Fruit fly (Drosophila melanogaster) whole organism, prepupa: ENCODE results near the gene Shaw.

Source experiments
- Blimp-1 ChIP-seq: fragments of 200-800 bp; sonication (Bioruptor generic); optimal IDR thresholded peaks from 3 replicates; lab custom pipeline; 2017; ENCODE audit warnings: missing biosample characterization, missing genetic modification characterization, mild to moderate bottlenecking, moderate library complexity, missing genetic modification reagents
- CG10669 ChIP-seq: fragments of 200-800 bp; sonication (Bioruptor generic); optimal IDR thresholded peaks from 3 replicates; lab custom pipeline; 2018; ENCODE audit warnings: missing biosample characterization, mild to moderate bottlenecking, missing genetic modification characterization, moderate library complexity
- CG11762 ChIP-seq: fragments of 200-800 bp; sonication (Bioruptor generic); optimal IDR thresholded peaks from 3 replicates; lab custom pipeline; 2016; ENCODE audit warnings: missing biosample characterization, missing genetic modification characterization; ENCODE audit not compliant: insufficient read depth
- CG11902 ChIP-seq: fragments of 200-800 bp; sonication (Bioruptor generic); optimal IDR thresholded peaks from 3 replicates; lab custom pipeline; 2016; ENCODE audit warnings: missing biosample characterization, missing genetic modification characterization
- CG15336 ChIP-seq: fragments of 200-800 bp; sonication (Bioruptor generic); IDR thresholded peaks from 2 replicates; pipeline ENCODE4 v1.3.6; 2022; ENCODE audit warnings: missing biosample characterization, missing genetic modification characterization
- CG1621 ChIP-seq: fragments of 200-800 bp; sonication (Bioruptor generic); optimal IDR thresholded peaks from 3 replicates; lab custom pipeline; 2018; ENCODE audit warnings: missing biosample characterization, mild to moderate bottlenecking, missing genetic modification characterization
- CG16779 ChIP-seq: fragments of 200-800 bp; sonication (Bioruptor generic); optimal IDR thresholded peaks from 3 replicates; lab custom pipeline; 2017; ENCODE audit warnings: missing biosample characterization, mild to moderate bottlenecking, missing genetic modification characterization
- CG31627 ChIP-seq: fragments of 200-800 bp; sonication (Bioruptor generic); optimal IDR thresholded peaks from 3 replicates; lab custom pipeline; 2016; ENCODE audit warnings: missing biosample characterization, missing genetic modification characterization
- CG34406 ChIP-seq: fragments of 200-800 bp; sonication (Bioruptor generic); optimal IDR thresholded peaks from 3 replicates; lab custom pipeline; 2016; ENCODE audit warnings: missing biosample characterization, missing genetic modification characterization
- CG3919 ChIP-seq: fragments of 200-800 bp; sonication (Bioruptor generic); optimal IDR thresholded peaks from 3 replicates; lab custom pipeline; 2016; ENCODE audit warnings: missing biosample characterization, missing genetic modification characterization
- CG4318 ChIP-seq: fragments of 200-800 bp; sonication (Bioruptor generic); optimal IDR thresholded peaks from 3 replicates; lab custom pipeline; 2017; ENCODE audit warnings: missing biosample characterization, mild to moderate bottlenecking, missing genetic modification characterization
- CG6163 ChIP-seq: fragments of 200-800 bp; sonication (Bioruptor generic); IDR thresholded peaks from 3 replicates; pipeline ENCODE4 v1.3.6; 2022; ENCODE audit warnings: missing biosample characterization, missing genetic modification characterization
- CG6276 ChIP-seq: fragments of 200-800 bp; sonication (Bioruptor generic); optimal IDR thresholded peaks from 2 replicates; lab custom pipeline; 2017; ENCODE audit warnings: missing biosample characterization, mild to moderate bottlenecking, missing genetic modification characterization
- CG6792 ChIP-seq: fragments of 200-800 bp; sonication (Bioruptor generic); optimal IDR thresholded peaks from 3 replicates; lab custom pipeline; 2016; ENCODE audit warnings: missing biosample characterization, missing genetic modification characterization
- CG9139 ChIP-seq: fragments of 200-800 bp; sonication (Bioruptor generic); optimal IDR thresholded peaks from 3 replicates; lab custom pipeline; 2017; ENCODE audit warnings: missing biosample characterization, mild to moderate bottlenecking, missing genetic modification characterization
- Eip75B ChIP-seq: fragments of 200-800 bp; sonication (Bioruptor generic); optimal IDR thresholded peaks from 3 replicates; lab custom pipeline; 2016; ENCODE audit warnings: missing biosample characterization, missing genetic modification characterization
- Eip78C ChIP-seq: fragments of 200-800 bp; sonication (Bioruptor generic); peaks from one replicate; lab custom pipeline; 2016; ENCODE audit warnings: missing biosample characterization, missing genetic modification characterization
- Ets96B ChIP-seq: fragments of 200-800 bp; optimal IDR thresholded peaks from 2 replicates; lab custom pipeline; 2019; ENCODE audit warnings: missing biosample characterization, mild to moderate bottlenecking, missing genetic modification characterization, moderate library complexity
- Gug ChIP-seq: fragments of 200-800 bp; sonication (Bioruptor generic); IDR thresholded peaks from 2 replicates; pipeline ENCODE4 v1.3.6; 2022; ENCODE audit warnings: missing biosample characterization, missing genetic modification characterization
- Hr39 ChIP-seq: fragments of 200-800 bp; sonication (Bioruptor generic); optimal IDR thresholded peaks from 2 replicates; lab custom pipeline; 2016; ENCODE audit warnings: missing biosample characterization, missing genetic modification characterization
- Hr4 ChIP-seq: fragments of 200-800 bp; sonication (Bioruptor generic); optimal IDR thresholded peaks from 3 replicates; lab custom pipeline; 2016; ENCODE audit warnings: missing biosample characterization, missing genetic modification characterization
- OdsH ChIP-seq: fragments of 200-800 bp; sonication (Bioruptor generic); optimal IDR thresholded peaks from 3 replicates; lab custom pipeline; 2016; ENCODE audit warnings: missing biosample characterization, missing genetic modification characterization
- Smox ChIP-seq: fragments of 200-800 bp; sonication (Bioruptor generic); optimal IDR thresholded peaks from 3 replicates; lab custom pipeline; 2016; ENCODE audit warnings: missing biosample characterization, missing genetic modification characterization
- Sox102F ChIP-seq: fragments of 200-800 bp; sonication (Bioruptor generic); optimal IDR thresholded peaks from 2 replicates; lab custom pipeline; 2016; ENCODE audit warnings: missing biosample characterization, mild to moderate bottlenecking, missing genetic modification characterization
- achi ChIP-seq: fragments of 200-800 bp; sonication (Bioruptor generic); optimal IDR thresholded peaks from 3 replicates; lab custom pipeline; 2016; ENCODE audit warnings: missing biosample characterization, missing genetic modification characterization
- acj6 ChIP-seq: fragments of 200-800 bp; sonication (Bioruptor generic); optimal IDR thresholded peaks from 3 replicates; lab custom pipeline; 2016; ENCODE audit warnings: missing biosample characterization, missing genetic modification characterization
- dac ChIP-seq: fragments of 200-800 bp; sonication (Bioruptor generic); optimal IDR thresholded peaks from 2 replicates; lab custom pipeline; 2017; ENCODE audit warnings: missing biosample characterization, mild to moderate bottlenecking, missing genetic modification characterization
- eg ChIP-seq: fragments of 200-800 bp; sonication (Bioruptor generic); IDR thresholded peaks from 3 replicates; pipeline ENCODE4 v1.3.6; 2022; ENCODE audit warnings: missing biosample characterization, missing genetic modification characterization
- fd59A ChIP-seq: fragments of 200-800 bp; sonication (Bioruptor generic); optimal IDR thresholded peaks from 2 replicates; lab custom pipeline; 2017; ENCODE audit warnings: missing biosample characterization, mild to moderate bottlenecking, missing genetic modification characterization, missing genetic modification reagents
- lz ChIP-seq: fragments of 200-800 bp; sonication (Bioruptor generic); optimal IDR thresholded peaks from 3 replicates; lab custom pipeline; 2016; ENCODE audit warnings: missing biosample characterization, missing genetic modification characterization
- net ChIP-seq: fragments of 200-800 bp; sonication (Bioruptor generic); optimal IDR thresholded peaks from 3 replicates; lab custom pipeline; 2016; ENCODE audit warnings: missing biosample characterization, missing genetic modification characterization
- pdm3 ChIP-seq: fragments of 200-800 bp; sonication (Bioruptor generic); optimal IDR thresholded peaks from 3 replicates; lab custom pipeline; 2016; ENCODE audit warnings: missing biosample characterization, missing genetic modification characterization
- ss ChIP-seq, 2 experiments: fragments of 200-800 bp; sonication (Bioruptor generic); optimal IDR thresholded peaks; 2 replicates in 1 of 2; 3 replicates in 1 of 2; lab custom pipeline; 2017 to 2018; ENCODE audit warnings: mild to moderate bottlenecking in 2 of 2, missing biosample characterization in 2 of 2, missing genetic modification characterization in 2 of 2, moderate library complexity in 1 of 2
- svp ChIP-seq: fragments of 200-800 bp; sonication (Bioruptor generic); peaks from one replicate; lab custom pipeline; 2016; ENCODE audit warnings: missing biosample characterization, missing genetic modification characterization
- topi ChIP-seq: fragments of 200-800 bp; sonication (Bioruptor generic); optimal IDR thresholded peaks from 3 replicates; lab custom pipeline; 2016; ENCODE audit warnings: missing biosample characterization, missing genetic modification characterization

Gene Shaw

dm6 chr2L:3740443-3740842 lies 22.5 kb downstream of the Shaw start:
- peak; percentile 14 for TF ChIP-seq Eip78C (GFP tag; lab: Kevin White, UChicago)
- TF ChIP-seq CG6276 (GFP tag; lab: Kevin White, UChicago): no peak

DNA sequence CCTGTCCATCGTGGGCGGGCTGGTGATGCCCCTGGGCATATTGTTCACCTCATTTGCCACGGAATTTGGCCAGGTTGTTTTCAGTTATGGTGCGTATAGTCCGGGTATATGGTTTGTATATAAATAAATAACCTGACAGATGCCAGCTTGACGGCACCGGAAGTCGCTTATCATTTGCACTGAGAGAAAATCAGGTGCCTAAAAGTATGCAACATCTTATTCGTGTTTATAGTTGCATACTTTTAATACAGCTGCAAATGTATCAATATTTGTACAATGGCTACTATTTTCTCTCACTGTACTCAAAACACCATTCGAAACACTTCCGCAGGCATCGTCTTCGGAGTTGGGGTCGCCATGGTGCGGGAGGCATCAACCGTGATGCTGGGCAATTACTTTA lies 30.7 kb downstream of the Shaw start:
- TF ChIP-seq topi (GFP tag; lab: Kevin White, UChicago) (peak; percentile 0), CG11902 (GFP tag; lab: Kevin White, UChicago) (no peak), acj6 (GFP tag; lab: Kevin White, UChicago) (peak; percentile 6), Hr39 (GFP tag; lab: Kevin White, UChicago) (no peak), lz (GFP tag; lab: Kevin White, UChicago) (no peak), CG3919 (GFP tag; lab: Kevin White, UChicago) (peak; percentile 33), CG9139 (GFP tag; lab: Kevin White, UChicago) (peak; percentile 25), Ets96B (no peak), CG16779 (tag; lab: Kevin White, UChicago) (no peak), ss (GFP tag; optimal IDR thresholded peaks at IDR 0.05; lab: Kevin White, UChicago) (no peak), CG6163 (GFP tag; lab: Robert Waterston, UW) (0 out of 3 replicates have a peak, but pooled peaks have one; percentile 50), CG6792 (GFP tag; lab: Kevin White, UChicago) (no peak), net (GFP tag; lab: Kevin White, UChicago) (peak; percentile 28), Smox (no peak), achi (GFP tag; lab: Kevin White, UChicago) (peak; percentile 55), CG10669 (no peak), CG34406 (GFP tag; lab: Kevin White, UChicago) (peak; percentile 11), eg (GFP tag; lab: Robert Waterston, UW) (0 out of 3 replicates have a peak, but pooled peaks have one; percentile 14), CG15336 (no peak), dac (GFP tag; lab: Kevin White, UChicago) (no peak), svp (GFP tag; lab: Kevin White, UChicago) (peak; percentile 32), CG11762 (no peak), Eip75B (GFP tag; lab: Kevin White, UChicago) (no peak), CG31627 (GFP tag; lab: Kevin White, UChicago) (no peak), Blimp-1 (GFP tag; lab: Kevin White, UChicago) (no peak), fd59A (no peak), Sox102F (GFP tag; lab: Kevin White, UChicago) (no peak), OdsH (GFP tag; lab: Kevin White, UChicago) (peak; percentile 5)

dm6 chr2L:3754835-3755547 lies 37.0 kb downstream of the Shaw start:
- TF ChIP-seq CG4318 (GFP tag; lab: Kevin White, UChicago) (no peak), Eip75B (GFP tag; lab: Kevin White, UChicago) (no peak), eg (GFP tag; lab: Robert Waterston, UW) (peak; percentile 55; the same call in 1 of the 3 replicates), CG15336 (0 out of 2 replicates have a peak, but pooled peaks have one; percentile 45)
- TF ChIP-seq, all 60 proteins: peak for 2

dm6 chr2L:3756831-3757351 lies 38.9 kb downstream of the Shaw start, which contains the start of gene CG43707:
Gene CG43707, plus strand, starts transcription at chr2L:3757256.
- TF ChIP-seq pdm3 (no peak), CG1621 (tag; lab: Kevin White, UChicago) (no peak), Sox102F (GFP tag; lab: Kevin White, UChicago) (no peak), CG16779 (tag; lab: Kevin White, UChicago) (no peak), topi (GFP tag; lab: Kevin White, UChicago) (no peak), net (GFP tag; lab: Kevin White, UChicago) (no peak), Hr4 (GFP tag; lab: Kevin White, UChicago) (no peak), ss (GFP tag; optimal IDR thresholded peaks at IDR 0.05; lab: Kevin White, UChicago) (no peak), Gug (no peak), Eip78C (GFP tag; lab: Kevin White, UChicago) (no peak)
